Fruit fly (Drosophila melanogaster) whole organism, pupa: ENCODE data around the gene ringer.

ENCODE experiments used
- CG10348 ChIP-seq: fragments of 200-800 bp; sonication (Bioruptor generic); IDR thresholded peaks from 2 replicates; pipeline ENCODE4 v1.3.6; 2022; ENCODE audit warnings: missing biosample characterization, missing genetic modification characterization
- CG12605 ChIP-seq: fragments of 200-800 bp; sonication (Bioruptor generic); IDR thresholded peaks from 2 replicates; pipeline ENCODE4 v1.3.6; 2022; ENCODE audit warnings: missing biosample characterization, missing genetic modification characterization
- CG13204 ChIP-seq: fragments of 200-800 bp; sonication (Bioruptor generic); optimal IDR thresholded peaks from 2 replicates; lab custom pipeline; 2018; ENCODE audit warnings: missing biosample characterization, mild to moderate bottlenecking, missing genetic modification characterization, moderate library complexity
- CG14655 ChIP-seq: fragments of 200-800 bp; sonication (Bioruptor generic); optimal IDR thresholded peaks from 3 replicates; lab custom pipeline; 2017; ENCODE audit warnings: mild to moderate bottlenecking, missing biosample characterization, missing genetic modification reagents, missing genetic modification characterization
- CG15710 ChIP-seq: fragments of 200-800 bp; sonication (Bioruptor generic); optimal IDR thresholded peaks from 2 replicates; lab custom pipeline; 2018; ENCODE audit warnings: missing biosample characterization, mild to moderate bottlenecking, missing genetic modification characterization, moderate library complexity
- CG17806 ChIP-seq: fragments of 200-800 bp; sonication (Bioruptor generic); optimal IDR thresholded peaks from 2 replicates; lab custom pipeline; 2018; ENCODE audit warnings: missing biosample characterization, mild to moderate bottlenecking, missing genetic modification characterization, moderate library complexity
- CG32121 ChIP-seq: fragments of 200-800 bp; sonication (Bioruptor generic); IDR thresholded peaks from 2 replicates; pipeline ENCODE4 v1.3.6; 2022; ENCODE audit warnings: missing biosample characterization, missing genetic modification characterization
- CG34367 ChIP-seq: fragments of 200-800 bp; sonication (Bioruptor generic); optimal IDR thresholded peaks from 2 replicates; lab custom pipeline; 2018; ENCODE audit warnings: missing biosample characterization, mild to moderate bottlenecking, missing genetic modification characterization
- CG4496 ChIP-seq: fragments of 200-800 bp; sonication (Bioruptor generic); IDR thresholded peaks from 3 replicates; pipeline ENCODE4 v1.3.6; 2022; ENCODE audit warnings: missing biosample characterization, missing genetic modification characterization
- CG8159 ChIP-seq: fragments of 200-800 bp; sonication (Bioruptor generic); optimal IDR thresholded peaks from 3 replicates; lab custom pipeline; 2018; ENCODE audit warnings: missing biosample characterization, mild to moderate bottlenecking, missing genetic modification characterization, moderate library complexity
- CG8301 ChIP-seq: fragments of 200-800 bp; sonication (Bioruptor generic); optimal IDR thresholded peaks from 2 replicates; lab custom pipeline; 2018; ENCODE audit warnings: missing biosample characterization, mild to moderate bottlenecking, missing genetic modification characterization
- CG9948 ChIP-seq: fragments of 200-800 bp; sonication (Bioruptor generic); optimal IDR thresholded peaks from 2 replicates; lab custom pipeline; 2018; ENCODE audit warnings: missing biosample characterization, mild to moderate bottlenecking, missing genetic modification characterization, moderate library complexity
- D1 ChIP-seq: fragments of 200-800 bp; sonication (Bioruptor generic); optimal IDR thresholded peaks from 2 replicates; lab custom pipeline; 2018; ENCODE audit warnings: missing biosample characterization, mild to moderate bottlenecking, missing genetic modification characterization, moderate library complexity
- EcR ChIP-seq: fragments of 200-800 bp; sonication (Bioruptor generic); optimal IDR thresholded peaks from 3 replicates; lab custom pipeline; 2019; ENCODE audit warnings: missing biosample characterization, missing genetic modification characterization, mild to moderate bottlenecking, moderate library complexity, missing genetic modification reagents
- Ets98B ChIP-seq: fragments of 200-800 bp; sonication (Bioruptor generic); IDR thresholded peaks from 2 replicates; pipeline ENCODE4 v1.3.6; 2022; ENCODE audit warnings: missing biosample characterization, missing genetic modification characterization
- Pif1A ChIP-seq: fragments of 200-800 bp; sonication (Bioruptor generic); optimal IDR thresholded peaks from 3 replicates; lab custom pipeline; 2016; ENCODE audit warnings: missing biosample characterization, missing genetic modification characterization
- Pif1B ChIP-seq: fragments of 200-800 bp; sonication (Bioruptor generic); optimal IDR thresholded peaks from 3 replicates; lab custom pipeline; 2016; ENCODE audit warnings: missing biosample characterization, missing genetic modification characterization
- Snoo ChIP-seq: fragments of 200-800 bp; sonication (Bioruptor generic); optimal IDR thresholded peaks from 3 replicates; lab custom pipeline; 2017; ENCODE audit warnings: missing biosample characterization, mild to moderate bottlenecking, missing genetic modification characterization, inconsistent platforms
- fd96Ca ChIP-seq: fragments of 200-800 bp; sonication (Bioruptor generic); IDR thresholded peaks from 3 replicates; pipeline ENCODE4 v1.3.6; 2022; ENCODE audit warnings: missing biosample characterization, missing genetic modification characterization
- gl ChIP-seq: fragments of 200-800 bp; sonication (Bioruptor generic); optimal IDR thresholded peaks from 2 replicates; lab custom pipeline; 2018; ENCODE audit warnings: missing biosample characterization, mild to moderate bottlenecking, missing genetic modification characterization
- rn ChIP-seq: fragments of 200-800 bp; sonication (Bioruptor generic); IDR thresholded peaks from 2 replicates; pipeline ENCODE4 v1.3.6; 2022; ENCODE audit warnings: missing biosample characterization, missing genetic modification characterization

ringer gene

dm6 chr3L:16393700-16394099, 34.5 kb upstream of the ringer start:
- TF ChIP-seq Snoo (tag; lab: Kevin White, UChicago) (no peak), gl (tag; lab: Kevin White, UChicago) (no peak), CG8159 (tag; lab: Kevin White, UChicago) (no peak), CG10348 (no peak), Ets98B (no peak), CG4496 (GFP tag; lab: Robert Waterston, UW) (no peak), D1 (tag; lab: Kevin White, UChicago) (no peak)

dm6 chr3L:16392874-16393273, 33.6 kb upstream of the ringer start:
- TF ChIP-seq rn (GFP tag; lab: Robert Waterston, UW) (no peak), CG4496 (GFP tag; lab: Robert Waterston, UW) (no peak), Pif1A (no peak), CG32121 (no peak), CG14655 (GFP tag; lab: Kevin White, UChicago) (peak; percentile 55), CG10348 (no peak), CG8159 (tag; lab: Kevin White, UChicago) (peak; percentile 9), D1 (tag; lab: Kevin White, UChicago) (no peak), CG15710 (tag; lab: Kevin White, UChicago) (peak; percentile 9), CG8301 (tag; lab: Kevin White, UChicago) (no peak), CG17806 (peak; percentile 6), CG12605 (GFP tag; lab: Robert Waterston, UW) (no peak), CG34367 (tag; lab: Kevin White, UChicago) (no peak), EcR (no peak), CG13204 (no peak), Ets98B (no peak), gl (tag; lab: Kevin White, UChicago) (no peak), fd96Ca (GFP tag; lab: Robert Waterston, UW) (no peak; the same call in 2 of the 3 replicates), Pif1B (GFP tag; lab: Kevin White, UChicago) (no peak), Snoo (tag; lab: Kevin White, UChicago) (no peak), CG9948 (tag; lab: Kevin White, UChicago) (peak; percentile 34)

dm6 chr3L:16392203-16392800, 33.1 kb upstream of the ringer start:
- TF ChIP-seq EcR (peak; percentile 91), CG34367 (tag; lab: Kevin White, UChicago) (no peak), fd96Ca (GFP tag; lab: Robert Waterston, UW) (0 out of 3 replicates have a peak, but pooled peaks have one; percentile 20)
- TF ChIP-seq, all 21 proteins: peak for 2

dm6 chr3L:16391257-16391656, 32.0 kb upstream of the ringer start:
- TF ChIP-seq Ets98B: no peak
- TF ChIP-seq fd96Ca (GFP tag; lab: Robert Waterston, UW): 0 out of 3 replicates have a peak, but pooled peaks have one; percentile 5

- TF ChIP-seq CG13204: no peak
- no peak for TF ChIP-seq CG14655 (GFP tag; lab: Kevin White, UChicago)
- no peak for TF ChIP-seq fd96Ca (GFP tag; lab: Robert Waterston, UW)
- TF ChIP-seq CG10348: no peak
- TF ChIP-seq Pif1A: no peak
- no peak for TF ChIP-seq CG17806
- no peak for TF ChIP-seq CG8301 (tag; lab: Kevin White, UChicago)
- TF ChIP-seq CG32121: no peak
- TF ChIP-seq, all 21 proteins: peak for 0
These were observed 31.6 kb upstream of the ringer start for dm6 chr3L:16390793-16391192.

- TF ChIP-seq CG14655 (GFP tag; lab: Kevin White, UChicago) (no peak), CG12605 (GFP tag; lab: Robert Waterston, UW) (0 out of 2 replicates have a peak, but pooled peaks have one; percentile 5), rn (GFP tag; lab: Robert Waterston, UW) (0 out of 2 replicates have a peak, but pooled peaks have one; percentile 13), CG34367 (tag; lab: Kevin White, UChicago) (no peak), CG9948 (tag; lab: Kevin White, UChicago) (peak; percentile 35), D1 (tag; lab: Kevin White, UChicago) (no peak), CG15710 (tag; lab: Kevin White, UChicago) (peak; percentile 55), CG17806 (peak; percentile 34), Snoo (tag; lab: Kevin White, UChicago) (no peak), CG13204 (no peak), CG4496 (GFP tag; lab: Robert Waterston, UW) (no peak; the same call in 2 of the 3 replicates), CG10348 (no peak), CG8301 (tag; lab: Kevin White, UChicago) (no peak), fd96Ca (GFP tag; lab: Robert Waterston, UW) (no peak), Pif1A (no peak), EcR (no peak), Ets98B (no peak), gl (tag; lab: Kevin White, UChicago) (no peak), CG8159 (tag; lab: Kevin White, UChicago) (peak; percentile 48), CG32121 (no peak), Pif1B (GFP tag; lab: Kevin White, UChicago) (no peak)
These were observed 26.8 kb upstream of the ringer start, which contains the start of the genes Agpat3 and RAF2 for dm6 chr3L:16385880-16386584. Gene Agpat3, minus strand, starts transcription at chr3L:16385957. Gene RAF2, plus strand, starts transcription at chr3L:16386327.
